Worm (Caenorhabditis elegans) whole organism, L4 larva: ENCODE data around the gene ugtp-1.

Experiments
- gei-8 ChIP-seq: fragments of 200-800 bp; sonication (Bioruptor generic); optimal IDR thresholded peaks from 2 replicates; lab custom pipeline; 2018; ENCODE audit warnings: mild to moderate bottlenecking, missing genetic modification characterization, missing compliant biosample characterization
- unc-39 ChIP-seq: sonication (generic microtip); optimal IDR thresholded peaks from 2 replicates; lab custom pipeline; 2017; ENCODE audit warnings: missing biosample characterization, missing genetic modification characterization
- unc-62 ChIP-seq, 3 experiments: fragments of 150-350 bp in 1 of 3; sonication (generic microtip); optimal IDR thresholded peaks in 2 of 3; peaks in 1 of 3; 1 replicate in 1 of 3; 2 replicates in 2 of 3; lab custom pipeline; 2014 to 2017; ENCODE audit warnings: missing biosample characterization in 3 of 3, missing genetic modification characterization in 3 of 3, missing genetic modification reagents in 3 of 3, missing genotype in 1 of 3

- TF ChIP-seq unc-39 (tag; lab: Kevin White, UChicago) = no peak
- no peak for TF ChIP-seq gei-8 (GFP tag; lab: Kevin White, UChicago)
- TF ChIP-seq unc-62 (GFP tag; optimal IDR thresholded peaks at IDR 0.05 in 1 of 2; lab: Kevin White, UChicago) = peak in 1 of 2 experiments; percentile 95
- TF ChIP-seq unc-62 (tag; optimal IDR thresholded peaks at IDR 0.05; lab: Kevin White, UChicago) = no peak
Measured at ce11 chrIII:8745214-8745613, 5.3 kb downstream of the ugtp-1 start.
